Worm (Caenorhabditis elegans) whole organism, L4 larva: ENCODE measurements around the gene srw-24.

Experiments used
- F37D6.2 ChIP-seq: sonication (generic microtip); optimal IDR thresholded peaks from 2 replicates; lab custom pipeline; 2016; ENCODE audit warnings: mild to moderate bottlenecking, missing genetic modification characterization, missing compliant biosample characterization
- Y48G9A.11 ChIP-seq: fragments of 200-800 bp; sonication (Bioruptor generic); IDR thresholded peaks from 2 replicates; pipeline ENCODE4 v1.3.6; 2022; ENCODE audit warnings: missing genetic modification reagents, missing genetic modification characterization, missing compliant biosample characterization
- daf-12 ChIP-seq: fragments of 150-350 bp; optimal IDR thresholded peaks from 2 replicates; lab custom pipeline; 2014; ENCODE audit warnings: missing biosample characterization, missing genetic modification reagents, missing genetic modification characterization
- hif-1 ChIP-seq, 2 experiments: sonication (generic microtip); optimal IDR thresholded peaks; 2 replicates each; lab custom pipeline; 2016 to 2017; ENCODE audit warnings: missing compliant biosample characterization in 2 of 2, missing genetic modification characterization in 2 of 2, missing genetic modification reagents in 2 of 2, missing genotype in 2 of 2, mild to moderate bottlenecking in 1 of 2
- lin-39 ChIP-seq: fragments of 150-350 bp; optimal IDR thresholded peaks from 2 replicates; lab custom pipeline; 2014; ENCODE audit warnings: missing biosample characterization, missing genetic modification reagents, missing genetic modification characterization
- mes-2 ChIP-seq: sonication (generic microtip); optimal IDR thresholded peaks from 2 replicates; lab custom pipeline; 2016; ENCODE audit warnings: missing genotype, mild to moderate bottlenecking, missing genetic modification characterization, missing compliant biosample characterization; ENCODE audit not compliant: poor library complexity, severe bottlenecking
- snpc-4 ChIP-seq: fragments of 150-350 bp; optimal IDR thresholded peaks from 2 replicates; lab custom pipeline; 2014; ENCODE audit warnings: missing biosample characterization, missing genetic modification characterization
- unc-62 ChIP-seq, 3 experiments: fragments of 150-350 bp in 1 of 3; sonication (generic microtip); optimal IDR thresholded peaks in 2 of 3; peaks in 1 of 3; 1 replicate in 1 of 3; 2 replicates in 2 of 3; lab custom pipeline; 2014 to 2017; ENCODE audit warnings: missing biosample characterization in 3 of 3, missing genetic modification characterization in 3 of 3, missing genetic modification reagents in 3 of 3, missing genotype in 1 of 3

- TF ChIP-seq unc-62 (GFP tag; optimal IDR thresholded peaks at IDR 0.05 in 1 of 2; lab: Kevin White, UChicago) (no peak), unc-62 (tag; optimal IDR thresholded peaks at IDR 0.05; lab: Kevin White, UChicago) (no peak), daf-12 (tag; lab: Kevin White, UChicago) (no peak), mes-2 (tag; lab: Kevin White, UChicago) (no peak), hif-1 (tag; optimal IDR thresholded peaks at IDR 0.05; lab: Kevin White, UChicago) (no peak), snpc-4 (tag; lab: Kevin White, UChicago) (no peak), F37D6.2 (tag; lab: Kevin White, UChicago) (no peak), Y48G9A.11 (no peak), lin-39 (tag; lab: Kevin White, UChicago) (no peak)
Observed at ce11 chrV:15265814-15266213, 42.0 kb downstream of the srw-24 start, which contains the start of gene M01B2.13.
